Worm (Caenorhabditis elegans) whole organism, L4 larva: ENCODE measurements around the gene nlp-43.
A peak's percentile ranks its signal among the peaks of the same experiment; 100 is the strongest.

Experiments used
- F10B5.3 ChIP-seq: sonication (generic microtip); optimal IDR thresholded peaks from 2 replicates; lab custom pipeline; 2016; ENCODE audit warnings: mild to moderate bottlenecking, missing genetic modification characterization, missing compliant biosample characterization
- F49E8.2 ChIP-seq: sonication (generic microtip); optimal IDR thresholded peaks from 2 replicates; lab custom pipeline; 2016; ENCODE audit warnings: missing compliant biosample characterization, mild to moderate bottlenecking, missing genetic modification characterization, borderline replicate concordance
- R02D3.7 ChIP-seq: fragments of 150-350 bp; sonication (generic microtip); optimal IDR thresholded peaks from 3 replicates; lab custom pipeline; 2014; ENCODE audit warnings: missing biosample characterization, missing genetic modification characterization
- T20F7.1 ChIP-seq: fragments of 200-800 bp; sonication (Bioruptor generic); optimal IDR thresholded peaks from 2 replicates; lab custom pipeline; 2018; ENCODE audit warnings: mild to moderate bottlenecking, missing genetic modification characterization, missing compliant biosample characterization
- Y105C5A.15 ChIP-seq: fragments of 200-800 bp; sonication (Bioruptor generic); IDR thresholded peaks from 2 replicates; pipeline ENCODE4 v1.3.6; 2022; ENCODE audit warnings: missing genetic modification characterization, missing compliant biosample characterization
- ZK337.2 ChIP-seq: fragments of 200-800 bp; sonication (Bioruptor generic); IDR thresholded peaks from 2 replicates; pipeline ENCODE4 v1.3.6; 2022; ENCODE audit warnings: missing genetic modification reagents, missing genetic modification characterization, missing compliant biosample characterization
- ama-1 ChIP-seq: fragments of 150-350 bp; optimal IDR thresholded peaks from 2 replicates; lab custom pipeline; 2014; ENCODE audit warnings: inconsistent platforms, mixed read lengths
- arid-1 ChIP-seq: fragments of 200-800 bp; sonication (Bioruptor generic); conservative IDR thresholded peaks from 2 replicates; pipeline ENCODE4 v1.3.6; 2022; ENCODE audit warnings: missing genetic modification reagents, missing genetic modification characterization, missing compliant biosample characterization
- attf-4 ChIP-seq: sonication (generic microtip); optimal IDR thresholded peaks from 3 replicates; lab custom pipeline; 2017; ENCODE audit warnings: missing biosample characterization, missing genetic modification characterization
- ceh-32 ChIP-seq: sonication (generic microtip); optimal IDR thresholded peaks from 2 replicates; lab custom pipeline; 2016; ENCODE audit warnings: mild to moderate bottlenecking, missing genetic modification characterization, missing compliant biosample characterization; ENCODE audit not compliant: poor library complexity
- ceh-62 ChIP-seq: sonication (generic microtip); optimal IDR thresholded peaks from 2 replicates; lab custom pipeline; 2017; ENCODE audit warnings: missing biosample characterization, missing genetic modification characterization
- ctbp-1 ChIP-seq: fragments of 200-800 bp; sonication (Bioruptor generic); IDR thresholded peaks from 2 replicates; pipeline ENCODE4 v1.3.6; 2022; ENCODE audit warnings: missing genetic modification reagents, missing genetic modification characterization, missing compliant biosample characterization
- daf-12 ChIP-seq: fragments of 150-350 bp; optimal IDR thresholded peaks from 2 replicates; lab custom pipeline; 2014; ENCODE audit warnings: missing biosample characterization, missing genetic modification reagents, missing genetic modification characterization
- daf-16 ChIP-seq, 3 experiments: sonication (generic microtip); optimal IDR thresholded peaks; 2 replicates each; lab custom pipeline; 2016 to 2017; ENCODE audit warnings: missing genetic modification characterization in 3 of 3, missing genetic modification reagents in 3 of 3, mild to moderate bottlenecking in 2 of 3, missing compliant biosample characterization in 2 of 3, missing biosample characterization in 1 of 3, moderate library complexity in 1 of 3
- dmd-6 ChIP-seq: fragments of 200-800 bp; sonication (Bioruptor generic); IDR thresholded peaks from 2 replicates; pipeline ENCODE4 v1.3.6; 2022; ENCODE audit warnings: missing genetic modification reagents, missing genetic modification characterization, missing compliant biosample characterization
- dmd-8 ChIP-seq: fragments of 200-800 bp; sonication (Bioruptor generic); IDR thresholded peaks from 2 replicates; pipeline ENCODE4 v1.3.6; 2022; ENCODE audit warnings: missing genetic modification characterization, missing compliant biosample characterization
- dmd-9 ChIP-seq: fragments of 200-800 bp; sonication (Bioruptor generic); IDR thresholded peaks from 2 replicates; pipeline ENCODE4 v1.3.6; 2022; ENCODE audit warnings: missing genetic modification reagents, missing genetic modification characterization, missing compliant biosample characterization
- duxl-1 ChIP-seq: sonication (generic microtip); optimal IDR thresholded peaks from 2 replicates; lab custom pipeline; 2016; ENCODE audit warnings: mild to moderate bottlenecking, missing genetic modification characterization, moderate library complexity, missing compliant biosample characterization; ENCODE audit not compliant: poor library complexity
- egl-27 ChIP-seq: sonication (generic microtip); optimal IDR thresholded peaks from 3 replicates; lab custom pipeline; 2017; ENCODE audit warnings: missing biosample characterization, missing genetic modification reagents, missing genetic modification characterization
- fkh-10 ChIP-seq: fragments of 150-350 bp; optimal IDR thresholded peaks from 2 replicates; lab custom pipeline; 2014; ENCODE audit warnings: missing biosample characterization, missing genetic modification reagents, missing genetic modification characterization
- gei-8 ChIP-seq: fragments of 200-800 bp; sonication (Bioruptor generic); optimal IDR thresholded peaks from 2 replicates; lab custom pipeline; 2018; ENCODE audit warnings: mild to moderate bottlenecking, missing genetic modification characterization, missing compliant biosample characterization
- hif-1 ChIP-seq, 2 experiments: sonication (generic microtip); optimal IDR thresholded peaks; 2 replicates each; lab custom pipeline; 2016 to 2017; ENCODE audit warnings: missing compliant biosample characterization in 2 of 2, missing genetic modification characterization in 2 of 2, missing genetic modification reagents in 2 of 2, missing genotype in 2 of 2, mild to moderate bottlenecking in 1 of 2
- jun-1 ChIP-seq: fragments of 150-350 bp; optimal IDR thresholded peaks from 2 replicates; lab custom pipeline; 2014; ENCODE audit warnings: missing biosample characterization, missing genetic modification reagents, missing genetic modification characterization
- lin-15B ChIP-seq: fragments of 150-350 bp; sonication (generic microtip); optimal IDR thresholded peaks from 3 replicates; lab custom pipeline; 2014; ENCODE audit warnings: missing biosample characterization, missing genetic modification characterization
- lin-29 ChIP-seq: fragments of 200-800 bp; sonication (Bioruptor generic); IDR thresholded peaks from 2 replicates; pipeline ENCODE4 v1.3.6; 2022; ENCODE audit warnings: missing genetic modification reagents, missing genetic modification characterization, missing compliant biosample characterization
- lir-3 ChIP-seq: sonication (generic microtip); optimal IDR thresholded peaks from 2 replicates; lab custom pipeline; 2016; ENCODE audit warnings: mild to moderate bottlenecking, missing genetic modification characterization, missing compliant biosample characterization
- mdl-1 ChIP-seq, 2 experiments: fragments of 150-350 bp in 1 of 2; sonication (generic microtip) in 1 of 2; optimal IDR thresholded peaks; 2 replicates each; lab custom pipeline; 2014 to 2017; ENCODE audit warnings: missing biosample characterization in 2 of 2, missing genetic modification characterization in 2 of 2
- mep-1 ChIP-seq: fragments of 150-350 bp; sonication (generic microtip); optimal IDR thresholded peaks from 3 replicates; lab custom pipeline; 2014; ENCODE audit warnings: missing biosample characterization, missing genetic modification characterization
- mxl-2 ChIP-seq: fragments of 200-800 bp; sonication (Bioruptor generic); conservative IDR thresholded peaks from 2 replicates; pipeline ENCODE4 v1.3.6; 2022; ENCODE audit warnings: missing genetic modification reagents, missing genetic modification characterization, missing compliant biosample characterization
- mxl-3 ChIP-seq: fragments of 200-800 bp; sonication (Bioruptor generic); optimal IDR thresholded peaks from 2 replicates; lab custom pipeline; 2018; ENCODE audit warnings: mild to moderate bottlenecking, missing genetic modification characterization, missing compliant biosample characterization
- nhr-10 ChIP-seq: fragments of 150-350 bp; optimal IDR thresholded peaks from 2 replicates; lab custom pipeline; 2014; ENCODE audit warnings: missing biosample characterization, missing genetic modification characterization
- nhr-11 ChIP-seq: fragments of 150-350 bp; optimal IDR thresholded peaks from 2 replicates; lab custom pipeline; 2014; ENCODE audit warnings: missing biosample characterization, missing genetic modification characterization
- nhr-25 ChIP-seq: sonication (generic microtip); optimal IDR thresholded peaks from 2 replicates; lab custom pipeline; 2017; ENCODE audit warnings: missing genetic modification characterization, mild to moderate bottlenecking, missing compliant biosample characterization, antibody characterized with exemption, moderate library complexity, borderline replicate concordance; ENCODE audit not compliant: insufficient read depth
- nhr-28 ChIP-seq: fragments of 150-350 bp; optimal IDR thresholded peaks from 2 replicates; lab custom pipeline; 2014; ENCODE audit warnings: missing biosample characterization, missing genetic modification characterization
- pha-4 ChIP-seq, 2 experiments: fragments of 150-350 bp in 1 of 2; fragments of 200-800 bp in 1 of 2; sonication (Bioruptor generic) in 1 of 2; IDR thresholded peaks in 1 of 2; optimal IDR thresholded peaks in 1 of 2; 2 replicates each; pipeline versions ENCODE4 v1.3.6 to Lab custom; 2014 to 2022; ENCODE audit warnings: missing genetic modification characterization in 2 of 2, missing genetic modification reagents in 2 of 2, missing biosample characterization in 1 of 2, missing compliant biosample characterization in 1 of 2
- rbr-2 ChIP-seq: sonication (generic microtip); optimal IDR thresholded peaks from 2 replicates; lab custom pipeline; 2016; ENCODE audit warnings: missing genotype, missing genetic modification characterization, missing compliant biosample characterization
- saeg-2 ChIP-seq: fragments of 200-800 bp; sonication (Bioruptor generic); IDR thresholded peaks from 2 replicates; pipeline ENCODE4 v1.3.6; 2022; ENCODE audit warnings: missing genetic modification reagents, missing genetic modification characterization, missing compliant biosample characterization
- sdz-12 ChIP-seq: fragments of 200-800 bp; sonication (Bioruptor generic); optimal IDR thresholded peaks from 2 replicates; lab custom pipeline; 2018; ENCODE audit warnings: mild to moderate bottlenecking, missing genetic modification characterization, missing compliant biosample characterization
- set-16 ChIP-seq: fragments of 200-800 bp; sonication (Bioruptor generic); IDR thresholded peaks from 2 replicates; pipeline ENCODE4 v1.3.6; 2022; ENCODE audit warnings: missing genetic modification reagents, missing genetic modification characterization, missing compliant biosample characterization
- tag-97 ChIP-seq: fragments of 200-800 bp; sonication (Bioruptor generic); IDR thresholded peaks from 2 replicates; pipeline ENCODE4 v1.3.6; 2022; ENCODE audit warnings: missing genetic modification characterization, missing compliant biosample characterization
- unc-62 ChIP-seq, 3 experiments: fragments of 150-350 bp in 1 of 3; sonication (generic microtip); optimal IDR thresholded peaks in 2 of 3; peaks in 1 of 3; 1 replicate in 1 of 3; 2 replicates in 2 of 3; lab custom pipeline; 2014 to 2017; ENCODE audit warnings: missing biosample characterization in 3 of 3, missing genetic modification characterization in 3 of 3, missing genetic modification reagents in 3 of 3, missing genotype in 1 of 3
- vab-7 ChIP-seq: fragments of 200-800 bp; sonication (Bioruptor generic); IDR thresholded peaks from 2 replicates; pipeline ENCODE4 v1.3.6; 2022; ENCODE audit warnings: missing genetic modification reagents, missing genetic modification characterization, missing compliant biosample characterization

nlp-43 gene

ce11 chrIII:5077150-5077814 lies 35.1 kb downstream of the nlp-43 start, which contains the start of gene alh-1 (continued):
- TF ChIP-seq dmd-9 (GFP tag; lab: Robert Waterston, UW): no peak
- TF ChIP-seq dmd-6 (GFP tag; lab: Robert Waterston, UW): peak; percentile 73
- TF ChIP-seq Y105C5A.15 (GFP tag; lab: Robert Waterston, UW): no peak
- no peak for TF ChIP-seq lir-3 (tag; lab: Kevin White, UChicago)
- no peak for TF ChIP-seq lin-15B (tag; lab: Kevin White, UChicago)
- no peak for TF ChIP-seq daf-16 (GFP tag; optimal IDR thresholded peaks at IDR 0.05; lab: Kevin White, UChicago)
- peak; percentile 79 for TF ChIP-seq daf-16 (tag; optimal IDR thresholded peaks at IDR 0.05; lab: Kevin White, UChicago)
- no peak for TF ChIP-seq mep-1 (tag; lab: Kevin White, UChicago)
- TF ChIP-seq nhr-11 (tag; lab: Kevin White, UChicago): no peak
- no peak for TF ChIP-seq jun-1 (tag; lab: Kevin White, UChicago)
- no peak for TF ChIP-seq vab-7 (GFP tag; lab: Robert Waterston, UW)
- TF ChIP-seq fkh-10 (GFP tag; lab: Kevin White, UChicago): no peak
- no peak for TF ChIP-seq R02D3.7 (tag; lab: Kevin White, UChicago)
- no peak for TF ChIP-seq set-16 (GFP tag; lab: Robert Waterston, UW)
- peak; percentile 53 for TF ChIP-seq mxl-3 (GFP tag; lab: Kevin White, UChicago)
- no peak for TF ChIP-seq gei-8 (GFP tag; lab: Kevin White, UChicago)
- no peak for TF ChIP-seq sdz-12 (GFP tag; lab: Kevin White, UChicago)
- TF ChIP-seq ctbp-1: no peak
- peak in 1 of 2 experiments; percentile 74 for TF ChIP-seq unc-62 (GFP tag; optimal IDR thresholded peaks at IDR 0.05 in 1 of 2; lab: Kevin White, UChicago)
- TF ChIP-seq unc-62 (tag; optimal IDR thresholded peaks at IDR 0.05; lab: Kevin White, UChicago): no peak
- peak in 1 of 2 experiments; percentile 67 for TF ChIP-seq mdl-1 (tag; optimal IDR thresholded peaks at IDR 0.05; lab: Kevin White, UChicago)
- no peak for TF ChIP-seq egl-27
- no peak for TF ChIP-seq hif-1 (tag; optimal IDR thresholded peaks at IDR 0.05; lab: Kevin White, UChicago)
- TF ChIP-seq ZK337.2 (GFP tag; lab: Robert Waterston, UW): no peak
- no peak for TF ChIP-seq rbr-2 (tag; lab: Kevin White, UChicago)
- TF ChIP-seq duxl-1 (tag; lab: Kevin White, UChicago): no peak
- TF ChIP-seq dmd-8 (GFP tag; lab: Robert Waterston, UW): no peak
- TF ChIP-seq nhr-25 (tag; lab: Kevin White, UChicago): no peak
- no peak for TF ChIP-seq tag-97 (GFP tag; lab: Robert Waterston, UW)
- TF ChIP-seq attf-4: no peak
- peak; percentile 54 for TF ChIP-seq nhr-28 (tag; lab: Kevin White, UChicago)
- TF ChIP-seq lin-29 (GFP tag; lab: Robert Waterston, UW): no peak
- no peak for TF ChIP-seq ceh-32 (tag; lab: Kevin White, UChicago)
- TF ChIP-seq mxl-2 (GFP tag; lab: Robert Waterston, UW): no peak
- TF ChIP-seq ama-1 (lab: Kevin White, UChicago): no peak
- TF ChIP-seq daf-12 (tag; lab: Kevin White, UChicago): no peak
- peak; percentile 12 for TF ChIP-seq T20F7.1 (GFP tag; lab: Kevin White, UChicago)
- no peak for TF ChIP-seq pha-4 (GFP tag; IDR thresholded peaks at IDR 0.05; lab: Robert Waterston, UW)
- peak; percentile 23 for TF ChIP-seq pha-4 (tag; optimal IDR thresholded peaks at IDR 0.05; lab: Kevin White, UChicago)
- no peak for TF ChIP-seq arid-1 (GFP tag; lab: Robert Waterston, UW)
- no peak for TF ChIP-seq F10B5.3 (tag; lab: Kevin White, UChicago)
- TF ChIP-seq F49E8.2 (tag; lab: Kevin White, UChicago): no peak
- TF ChIP-seq nhr-10 (tag; lab: Kevin White, UChicago): no peak
- TF ChIP-seq saeg-2 (GFP tag; lab: Robert Waterston, UW): no peak
- no peak for TF ChIP-seq ceh-62 (tag; lab: Kevin White, UChicago)
